Worm (Caenorhabditis elegans) whole organism, late embryonic: ENCODE results near the gene cwp-1.

ENCODE experiments used
- F13H6.1 ChIP-seq: sonication (generic microtip); optimal IDR thresholded peaks from 2 replicates; lab custom pipeline; 2016; ENCODE audit warnings: missing genetic modification characterization, missing compliant biosample characterization
- K02D7.2 ChIP-seq: sonication (generic microtip); optimal IDR thresholded peaks from 2 replicates; lab custom pipeline; 2017; ENCODE audit warnings: mild to moderate bottlenecking, missing genetic modification characterization, missing compliant biosample characterization
- K09A11.1 ChIP-seq: sonication (generic microtip); optimal IDR thresholded peaks from 2 replicates; lab custom pipeline; 2017; ENCODE audit warnings: antibody characterized with exemption, mild to moderate bottlenecking, missing genetic modification characterization, missing compliant biosample characterization; ENCODE audit not compliant: insufficient read depth
- T23F11.4 ChIP-seq: fragments of 200-800 bp; sonication (Bioruptor generic); optimal IDR thresholded peaks from 2 replicates; lab custom pipeline; 2018; ENCODE audit warnings: mild to moderate bottlenecking, missing genetic modification characterization, missing compliant biosample characterization
- ahr-1 ChIP-seq: sonication (generic microtip); optimal IDR thresholded peaks from 2 replicates; lab custom pipeline; 2016; ENCODE audit warnings: missing genetic modification characterization, missing compliant biosample characterization
- ceh-19 ChIP-seq: fragments of 200-800 bp; sonication (Bioruptor generic); optimal IDR thresholded peaks from 2 replicates; lab custom pipeline; 2018; ENCODE audit warnings: mild to moderate bottlenecking, missing genetic modification characterization, missing compliant biosample characterization
- ceh-2 ChIP-seq: sonication (generic microtip); optimal IDR thresholded peaks from 2 replicates; lab custom pipeline; 2016; ENCODE audit warnings: missing genotype, missing genetic modification characterization, missing compliant biosample characterization
- ceh-22 ChIP-seq: sonication (generic microtip); optimal IDR thresholded peaks from 2 replicates; lab custom pipeline; 2017; ENCODE audit warnings: missing biosample characterization, missing genetic modification characterization
- ceh-30 ChIP-seq: fragments of 150-350 bp; optimal IDR thresholded peaks from 2 replicates; lab custom pipeline; 2014; ENCODE audit warnings: missing biosample characterization, missing genetic modification characterization
- ceh-31 ChIP-seq: sonication (generic microtip); optimal IDR thresholded peaks from 2 replicates; lab custom pipeline; 2016; ENCODE audit warnings: missing genetic modification characterization, missing compliant biosample characterization
- ceh-34 ChIP-seq: sonication (generic microtip); optimal IDR thresholded peaks from 2 replicates; lab custom pipeline; 2016; ENCODE audit warnings: mild to moderate bottlenecking, missing genetic modification characterization, missing compliant biosample characterization
- ceh-45 ChIP-seq: fragments of 200-800 bp; sonication (Bioruptor generic); IDR thresholded peaks from 2 replicates; pipeline ENCODE4 v1.3.6; 2022; ENCODE audit warnings: missing genetic modification reagents, missing genetic modification characterization, missing compliant biosample characterization
- ceh-48 ChIP-seq: sonication (generic microtip); optimal IDR thresholded peaks from 2 replicates; lab custom pipeline; 2016; ENCODE audit warnings: missing genetic modification characterization, inconsistent platforms, missing compliant biosample characterization
- che-1 ChIP-seq: sonication (generic microtip); optimal IDR thresholded peaks from 2 replicates; lab custom pipeline; 2016; ENCODE audit warnings: mild to moderate bottlenecking, missing genetic modification characterization, missing compliant biosample characterization
- dmd-4 ChIP-seq: sonication (generic microtip); optimal IDR thresholded peaks from 2 replicates; lab custom pipeline; 2016; ENCODE audit warnings: borderline replicate concordance, missing genetic modification characterization, missing compliant biosample characterization
- dve-1 ChIP-seq: sonication (generic microtip); optimal IDR thresholded peaks from 2 replicates; lab custom pipeline; 2017; ENCODE audit warnings: antibody characterized with exemption, mild to moderate bottlenecking, missing genetic modification characterization, missing compliant biosample characterization
- elt-2 ChIP-seq: sonication (generic microtip); optimal IDR thresholded peaks from 2 replicates; lab custom pipeline; 2016; ENCODE audit warnings: missing genetic modification reagents, missing genetic modification characterization, missing compliant biosample characterization
- elt-4 ChIP-seq: sonication (generic microtip); optimal IDR thresholded peaks from 2 replicates; lab custom pipeline; 2016; ENCODE audit warnings: missing genetic modification characterization, missing compliant biosample characterization
- fkh-10 ChIP-seq: fragments of 150-350 bp; optimal IDR thresholded peaks from 2 replicates; lab custom pipeline; 2014; ENCODE audit warnings: missing biosample characterization, missing genetic modification reagents, missing genetic modification characterization
- fkh-6 ChIP-seq: sonication (generic microtip); optimal IDR thresholded peaks from 2 replicates; lab custom pipeline; 2016; ENCODE audit warnings: missing genetic modification characterization, missing compliant biosample characterization
- hlh-13 ChIP-seq: fragments of 200-800 bp; sonication (Bioruptor generic); optimal IDR thresholded peaks from 2 replicates; lab custom pipeline; 2018; ENCODE audit warnings: mild to moderate bottlenecking, missing genetic modification characterization, missing compliant biosample characterization
- hlh-30 ChIP-seq: sonication (generic microtip); optimal IDR thresholded peaks from 2 replicates; lab custom pipeline; 2017; ENCODE audit warnings: antibody characterized with exemption, missing genetic modification characterization, missing compliant biosample characterization; ENCODE audit not compliant: insufficient read depth
- hlh-6 ChIP-seq: sonication (generic microtip); optimal IDR thresholded peaks from 2 replicates; lab custom pipeline; 2016; ENCODE audit warnings: missing genotype, missing genetic modification characterization, missing compliant biosample characterization
- hlh-8 ChIP-seq: sonication (generic microtip); optimal IDR thresholded peaks from 2 replicates; lab custom pipeline; 2016; ENCODE audit warnings: missing genotype, missing genetic modification characterization, missing compliant biosample characterization
- lim-6 ChIP-seq: sonication (generic microtip); optimal IDR thresholded peaks from 2 replicates; lab custom pipeline; 2016; ENCODE audit warnings: missing genetic modification characterization, missing compliant biosample characterization
- mec-3 ChIP-seq: sonication (generic microtip); optimal IDR thresholded peaks from 2 replicates; lab custom pipeline; 2016; ENCODE audit warnings: borderline replicate concordance, missing genetic modification characterization, missing compliant biosample characterization
- nhr-232 ChIP-seq: sonication (generic microtip); optimal IDR thresholded peaks from 2 replicates; lab custom pipeline; 2016; ENCODE audit warnings: missing genetic modification characterization, missing compliant biosample characterization
- npax-4 ChIP-seq: sonication (generic microtip); optimal IDR thresholded peaks from 2 replicates; lab custom pipeline; 2016; ENCODE audit warnings: missing genetic modification characterization, missing compliant biosample characterization
- pag-3 ChIP-seq: sonication (generic microtip); optimal IDR thresholded peaks from 2 replicates; lab custom pipeline; 2016; ENCODE audit warnings: missing compliant biosample characterization, missing genetic modification characterization, borderline replicate concordance
- pat-9 ChIP-seq: fragments of 200-800 bp; sonication (Bioruptor generic); optimal IDR thresholded peaks from 2 replicates; lab custom pipeline; 2018; ENCODE audit warnings: mild to moderate bottlenecking, missing genetic modification characterization, moderate library complexity, missing compliant biosample characterization
- pax-1 ChIP-seq: fragments of 150-350 bp; optimal IDR thresholded peaks from 2 replicates; lab custom pipeline; 2014; ENCODE audit warnings: missing biosample characterization, missing genetic modification characterization
- pqm-1 ChIP-seq: sonication (generic microtip); optimal IDR thresholded peaks from 2 replicates; lab custom pipeline; 2016; ENCODE audit warnings: missing genetic modification characterization, missing compliant biosample characterization
- pros-1 ChIP-seq: fragments of 150-350 bp; optimal IDR thresholded peaks from 2 replicates; lab custom pipeline; 2014; ENCODE audit warnings: missing biosample characterization, missing genetic modification reagents, missing genetic modification characterization
- ref-2 ChIP-seq: sonication (generic microtip); optimal IDR thresholded peaks from 2 replicates; lab custom pipeline; 2016; ENCODE audit warnings: missing genetic modification characterization, missing compliant biosample characterization
- rnt-1 ChIP-seq: sonication (generic microtip); optimal IDR thresholded peaks from 2 replicates; lab custom pipeline; 2016; ENCODE audit warnings: missing genetic modification characterization, missing compliant biosample characterization
- tbx-2 ChIP-seq: sonication (generic microtip); optimal IDR thresholded peaks from 2 replicates; lab custom pipeline; 2016; ENCODE audit warnings: missing genetic modification characterization, missing compliant biosample characterization
- tbx-7 ChIP-seq: sonication (generic microtip); optimal IDR thresholded peaks from 2 replicates; lab custom pipeline; 2016; ENCODE audit warnings: missing genotype, missing genetic modification characterization, missing compliant biosample characterization
- ttx-3 ChIP-seq: sonication (generic microtip); optimal IDR thresholded peaks from 2 replicates; lab custom pipeline; 2016; ENCODE audit warnings: missing genetic modification reagents, missing genetic modification characterization, missing compliant biosample characterization
- unc-42 ChIP-seq: sonication (generic microtip); optimal IDR thresholded peaks from 2 replicates; lab custom pipeline; 2016; ENCODE audit warnings: missing genotype, missing genetic modification characterization, missing compliant biosample characterization
- ztf-16 ChIP-seq: sonication (generic microtip); optimal IDR thresholded peaks from 2 replicates; lab custom pipeline; 2017; ENCODE audit warnings: missing genetic modification characterization, missing compliant biosample characterization

The cwp-1 gene

DNA sequence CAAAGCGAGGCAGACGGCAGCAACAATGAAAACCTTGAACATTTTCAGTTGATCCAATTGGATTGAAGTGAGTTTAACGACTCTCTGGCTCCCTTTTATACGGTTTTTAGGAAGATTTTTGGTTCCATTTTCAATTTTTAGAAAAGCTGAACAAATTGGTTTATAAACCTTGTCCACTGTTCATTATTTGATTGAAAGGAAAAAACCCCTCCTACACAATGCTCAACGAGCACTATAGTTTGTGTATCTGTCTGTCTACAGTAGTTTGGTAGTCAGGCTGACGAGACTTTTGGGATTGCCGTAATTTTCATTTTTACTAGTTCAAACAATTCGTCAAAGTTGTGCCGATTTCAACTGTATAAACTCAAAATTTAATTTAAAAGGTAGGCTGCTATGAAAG is 38.2 kb upstream of the cwp-1 start, which contains the start of gene T19H12.15:
T19H12.15 (minus strand) TSS at position 101 of the 400 bp plus-strand sequence.
- TF ChIP-seq ceh-2 (tag; lab: Kevin White, UChicago), result no peak
- no peak for TF ChIP-seq pag-3 (tag; lab: Kevin White, UChicago)
- TF ChIP-seq fkh-6, result no peak
- TF ChIP-seq ceh-45 (GFP tag; lab: Robert Waterston, UW), result no peak
- TF ChIP-seq ztf-16, result no peak
- TF ChIP-seq npax-4, result no peak
- no peak for TF ChIP-seq ceh-22 (tag; lab: Kevin White, UChicago)
- TF ChIP-seq tbx-7 (tag; lab: Kevin White, UChicago), result no peak
- no peak for TF ChIP-seq ceh-31 (tag; lab: Kevin White, UChicago)
- TF ChIP-seq che-1 (tag; lab: Kevin White, UChicago), result no peak

DNA sequence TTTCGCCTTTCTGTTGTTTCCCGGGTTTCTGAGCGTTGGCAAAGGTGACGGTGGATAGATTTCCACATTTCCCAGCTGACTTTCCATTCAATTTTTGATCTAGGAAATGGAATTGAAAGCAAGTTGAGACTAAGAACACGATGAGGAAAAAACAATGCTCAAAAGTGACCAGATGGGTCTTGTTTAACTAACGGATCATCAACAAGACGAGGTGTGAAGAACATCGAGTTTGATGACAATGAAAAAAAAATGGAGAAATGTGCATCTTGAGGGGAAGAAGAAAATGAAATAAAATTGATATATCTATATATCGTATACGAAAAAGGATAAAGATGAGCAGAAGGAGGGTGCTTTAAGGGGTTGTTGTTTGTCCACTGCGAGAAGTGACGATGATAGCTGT is 36.5 kb upstream of the cwp-1 start, which contains the start of gene T19H12.6:
T19H12.6 (minus strand) TSS at position 101 of the 400 bp plus-strand sequence.
- no peak for TF ChIP-seq F13H6.1 (tag; lab: Kevin White, UChicago)
- TF ChIP-seq npax-4, result no peak
- no peak for TF ChIP-seq K02D7.2
- no peak for TF ChIP-seq rnt-1 (tag; lab: Kevin White, UChicago)
- no peak for TF ChIP-seq ceh-22 (tag; lab: Kevin White, UChicago)
- no peak for TF ChIP-seq nhr-232 (tag; lab: Kevin White, UChicago)
- no peak for TF ChIP-seq pat-9 (tag; lab: Kevin White, UChicago)
- no peak for TF ChIP-seq pqm-1
- no peak for TF ChIP-seq hlh-6
- TF ChIP-seq pag-3 (tag; lab: Kevin White, UChicago), result no peak
- no peak for TF ChIP-seq ref-2 (tag; lab: Kevin White, UChicago)
- TF ChIP-seq ceh-30 (tag; lab: Kevin White, UChicago), result no peak
- no peak for TF ChIP-seq ceh-48 (tag; lab: Kevin White, UChicago)
- TF ChIP-seq hlh-30 (tag; lab: Kevin White, UChicago), result no peak
- no peak for TF ChIP-seq hlh-8 (tag; lab: Kevin White, UChicago)
- TF ChIP-seq, all 69 proteins: peak for 0

DNA sequence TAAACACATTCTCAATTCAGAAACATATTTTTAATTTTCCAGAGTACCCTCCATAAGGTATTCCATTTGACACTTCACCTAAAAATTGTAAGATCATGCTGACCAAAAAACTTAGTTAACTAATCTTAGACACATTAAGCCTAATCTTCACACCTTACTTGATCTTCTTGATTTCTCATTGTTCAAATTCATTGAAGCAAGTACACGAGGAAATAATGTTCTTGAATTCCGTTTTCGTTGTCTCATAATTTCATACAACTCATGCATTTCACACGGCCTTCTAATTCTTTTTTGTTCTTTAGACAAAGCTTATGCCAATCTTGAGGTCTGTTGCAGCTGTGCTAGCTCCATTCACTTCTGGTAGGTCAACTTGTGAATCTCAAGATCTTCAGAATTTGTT is 30.9 kb upstream of the cwp-1 start, which contains the start of gene srd-33:
srd-33 (plus strand) TSS at position 301 of the 400 bp plus-strand sequence.
- TF ChIP-seq tbx-2 (no peak), lim-6 (tag; lab: Kevin White, UChicago) (no peak), unc-42 (no peak), ceh-19 (GFP tag; lab: Kevin White, UChicago) (no peak), pqm-1 (no peak), ceh-45 (GFP tag; lab: Robert Waterston, UW) (no peak), rnt-1 (tag; lab: Kevin White, UChicago) (no peak), pax-1 (tag; lab: Kevin White, UChicago) (no peak), fkh-10 (GFP tag; lab: Kevin White, UChicago) (no peak)
- TF ChIP-seq, all 69 proteins: peak for 0

DNA sequence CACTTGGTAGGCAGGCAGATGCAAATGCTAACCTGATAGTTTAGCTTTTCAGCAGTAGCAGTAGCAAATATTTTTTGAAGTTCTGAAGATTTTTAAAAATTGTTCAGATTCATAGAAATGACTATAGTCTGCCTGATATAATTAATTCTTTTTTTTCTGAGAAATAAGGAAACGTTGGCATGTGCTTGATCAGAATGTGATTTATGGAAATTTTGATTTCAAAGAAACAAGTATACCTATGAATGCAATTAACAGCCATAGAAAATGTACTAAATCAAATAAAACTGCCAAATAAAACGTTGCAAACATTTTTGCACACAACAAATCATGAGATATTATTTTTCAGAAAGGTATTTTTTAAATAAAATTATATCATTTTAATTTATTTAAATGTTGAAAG is 29.5 kb upstream of the cwp-1 start:
- TF ChIP-seq ceh-30 (tag; lab: Kevin White, UChicago) (no peak), ceh-22 (tag; lab: Kevin White, UChicago) (no peak), T23F11.4 (GFP tag; lab: Kevin White, UChicago) (no peak), elt-4 (tag; lab: Kevin White, UChicago) (no peak), hlh-13 (GFP tag; lab: Kevin White, UChicago) (no peak), elt-2 (tag; lab: Kevin White, UChicago) (no peak), fkh-6 (no peak), pag-3 (tag; lab: Kevin White, UChicago) (no peak), mec-3 (tag; lab: Kevin White, UChicago) (no peak), ceh-34 (tag; lab: Kevin White, UChicago) (no peak), K09A11.1 (tag; lab: Kevin White, UChicago) (no peak), dve-1 (tag; lab: Kevin White, UChicago) (no peak), dmd-4 (tag; lab: Kevin White, UChicago) (no peak), pros-1 (tag; lab: Kevin White, UChicago) (no peak), ahr-1 (tag; lab: Kevin White, UChicago) (no peak), ttx-3 (no peak), ztf-16 (no peak)
